Fruit fly (Drosophila melanogaster): ENCODE results near the gene Ir7f.
A peak's percentile ranks its signal among the peaks of the same experiment; 100 is the strongest.

Gene Ir7f

DNA sequence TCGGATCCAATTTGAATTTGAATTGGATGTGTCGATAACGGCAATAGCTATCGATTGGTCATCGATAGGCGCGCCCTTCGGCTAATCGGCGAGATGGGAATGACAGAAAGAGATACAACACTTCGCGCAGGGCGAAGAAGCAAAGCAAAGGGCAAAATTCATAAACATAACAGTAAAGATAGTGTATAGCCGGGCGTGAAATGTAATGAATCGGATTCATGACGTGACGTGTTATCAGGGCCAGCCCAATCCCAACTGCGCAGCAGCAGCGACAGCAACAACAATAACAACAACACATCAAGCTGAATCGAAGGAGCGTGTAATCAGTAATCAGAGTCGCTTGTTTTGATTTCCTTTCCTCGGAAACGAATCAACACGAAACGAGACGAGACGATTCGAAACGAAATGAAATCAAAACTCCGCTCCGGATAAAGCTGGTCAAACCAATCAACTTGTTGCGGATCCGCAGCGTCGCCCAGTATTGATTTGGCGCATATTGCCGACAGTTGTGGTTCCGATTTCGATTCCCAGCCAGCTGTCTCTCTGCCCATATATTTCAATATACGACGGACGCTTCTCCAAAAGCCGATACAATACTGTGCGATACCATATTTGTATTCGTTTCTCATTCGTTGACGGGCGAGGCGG is 28.3 kb upstream of the Ir7f start, which contains the start of gene snz (continued):
- TF ChIP-seq hbn (GFP tag; IDR thresholded peaks at IDR 0.05; ENCODE audit: partially characterized antibody) (peak; percentile 75), BtbVII (GFP tag; optimal IDR thresholded peaks at IDR 0.05) (peak; percentile 55), phol (tag; optimal IDR thresholded peaks at IDR 0.05) (no peak), CG11247 (GFP tag; IDR thresholded peaks at IDR 0.05) (no peak), Ravus (GFP tag; IDR thresholded peaks at IDR 0.05) (no peak), CG17186 (GFP tag; optimal IDR thresholded peaks at IDR 0.05) (peak; percentile 51), nmo (GFP tag; optimal IDR thresholded peaks at IDR 0.05) (peak; percentile 1), Fer3 (tag; optimal IDR thresholded peaks at IDR 0.05) (no peak), Sry-δ (GFP tag; optimal IDR thresholded peaks at IDR 0.05) (peak; percentile 74), exex (tag; optimal IDR thresholded peaks at IDR 0.05) (peak; percentile 68), CG6689 (GFP tag; IDR thresholded peaks at IDR 0.05) (no peak), Dp (GFP tag; optimal IDR thresholded peaks at IDR 0.05) (peak; percentile 75), disco-r (GFP tag; optimal IDR thresholded peaks at IDR 0.05) (no peak), CG17385 (GFP tag; optimal IDR thresholded peaks at IDR 0.05) (peak; percentile 1), Sry-β (GFP tag; optimal IDR thresholded peaks at IDR 0.05) (no peak), CG16863 (GFP tag; optimal IDR thresholded peaks at IDR 0.05) (no peak), Hand (GFP tag; optimal IDR thresholded peaks at IDR 0.05) (peak; percentile 6), vfl (GFP tag; optimal IDR thresholded peaks at IDR 0.05) (no peak), Hr3 (GFP tag; optimal IDR thresholded peaks at IDR 0.05) (no peak), MBD-R2 (GFP tag; IDR thresholded peaks at IDR 0.05) (peak; percentile 52; the same call in 1 of the 2 replicates), TFAM (GFP tag; optimal IDR thresholded peaks at IDR 0.05) (no peak), Opbp (GFP tag; IDR thresholded peaks at IDR 0.05; ENCODE audit: partially characterized antibody) (peak; percentile 74; the same call in 2 of the 3 replicates)

dm6 chrX:7909482-7909881 is 25.7 kb upstream of the Ir7f start:
- TF ChIP-seq GATAe (GFP tag; conservative IDR thresholded peaks at IDR 0.05) (peak; percentile 49), Fer1 (GFP tag; optimal IDR thresholded peaks at IDR 0.05) (peak; percentile 11), run (tag; optimal IDR thresholded peaks at IDR 0.05) (no peak), CG7271 (tag; optimal IDR thresholded peaks at IDR 0.05) (no peak), B-H1 (GFP tag; IDR thresholded peaks at IDR 0.05) (0 out of 3 replicates have a peak, but pooled peaks have one; percentile 11), hkb (optimal IDR thresholded peaks at IDR 0.05) (no peak), hkb (GFP tag; IDR thresholded peaks at IDR 0.05) (0 out of 2 replicates have a peak, but pooled peaks have one; percentile 36), dysf (GFP tag; IDR thresholded peaks at IDR 0.05) (peak; percentile 60), CG17359 (tag; optimal IDR thresholded peaks at IDR 0.05) (peak; percentile 17), crp (GFP tag; optimal IDR thresholded peaks at IDR 0.05) (no peak), grau (tag; optimal IDR thresholded peaks at IDR 0.05) (peak; percentile 41), CG18262 (tag; optimal IDR thresholded peaks at IDR 0.05) (peak; percentile 23), Meics (GFP tag; optimal IDR thresholded peaks at IDR 0.05) (peak; percentile 42), ATbp (GFP tag; optimal IDR thresholded peaks at IDR 0.05) (peak; percentile 27), bsh (GFP tag; optimal IDR thresholded peaks at IDR 0.05) (peak in 1 of 2 experiments; percentile 29), CG7786 (GFP tag; optimal IDR thresholded peaks at IDR 0.05) (peak; percentile 20), Neu2 (GFP tag; optimal IDR thresholded peaks at IDR 0.05; ENCODE audit: borderline replicate concordance) (no peak), Doc3 (GFP tag; IDR thresholded peaks at IDR 0.05; ENCODE audit: partially characterized antibody) (no peak), Fer3 (tag; optimal IDR thresholded peaks at IDR 0.05) (peak; percentile 3), Hr78 (GFP tag; optimal IDR thresholded peaks at IDR 0.05) (peak in 1 of 2 experiments; percentile 3), esg (GFP tag; conservative IDR thresholded peaks at IDR 0.05) (0 out of 2 replicates have a peak, but pooled peaks have one; percentile 11), CG10147 (GFP tag; optimal IDR thresholded peaks at IDR 0.05) (no peak), seq (GFP tag; IDR thresholded peaks at IDR 0.05) (peak; percentile 37; the same call in 1 of the 2 replicates), CG30403 (GFP tag; optimal IDR thresholded peaks at IDR 0.05) (peak; percentile 24), CG1233 (GFP tag; optimal IDR thresholded peaks at IDR 0.05) (no peak), CG14441 (GFP tag; IDR thresholded peaks at IDR 0.05) (peak; percentile 65), CG15514 (GFP tag; optimal IDR thresholded peaks at IDR 0.05) (peak; percentile 32), Atf6 (GFP tag; IDR thresholded peaks at IDR 0.05) (no peak)
